Worm (Caenorhabditis elegans) whole organism, mixed stage, embryonic: Measurements from ENCODE around the gene fndc-1.
A peak's percentile ranks its signal among the peaks of the same experiment; 100 is the strongest.

Experiments
- flh-1 ChIP-seq: fragments of 200-800 bp; sonication (Bioruptor generic); optimal IDR thresholded peaks from 2 replicates; lab custom pipeline; 2018; ENCODE audit warnings: mild to moderate bottlenecking, missing genetic modification characterization, moderate library complexity, missing compliant biosample characterization
- lin-13 ChIP-seq: fragments of 150-350 bp; optimal IDR thresholded peaks from 2 replicates; lab custom pipeline; 2014; ENCODE audit warnings: missing biosample characterization, missing genetic modification characterization
- lsy-2 ChIP-seq: fragments of 150-350 bp; optimal IDR thresholded peaks from 2 replicates; lab custom pipeline; 2014; ENCODE audit warnings: missing biosample characterization, missing genetic modification characterization
- mep-1 ChIP-seq: fragments of 150-350 bp; optimal IDR thresholded peaks from 2 replicates; lab custom pipeline; 2017; ENCODE audit warnings: missing biosample characterization, missing genetic modification reagents, missing genetic modification characterization, inconsistent platforms
- snpc-4 ChIP-seq: fragments of 150-350 bp; optimal IDR thresholded peaks from 2 replicates; lab custom pipeline; 2014; ENCODE audit warnings: missing biosample characterization, missing genetic modification characterization
- tbx-8 ChIP-seq: fragments of 200-800 bp; sonication (Bioruptor generic); optimal IDR thresholded peaks from 2 replicates; lab custom pipeline; 2018; ENCODE audit warnings: mild to moderate bottlenecking, missing genetic modification characterization, moderate library complexity, missing compliant biosample characterization
- unc-39 ChIP-seq: fragments of 150-350 bp; optimal IDR thresholded peaks from 2 replicates; lab custom pipeline; 2014; ENCODE audit warnings: missing biosample characterization, missing genetic modification characterization
- unc-62 ChIP-seq: fragments of 150-350 bp; optimal IDR thresholded peaks from 2 replicates; lab custom pipeline; 2014; ENCODE audit warnings: missing biosample characterization, missing genetic modification reagents, missing genetic modification characterization
- zip-8 ChIP-seq: fragments of 150-350 bp; optimal IDR thresholded peaks from 2 replicates; lab custom pipeline; 2014; ENCODE audit warnings: missing biosample characterization, missing genetic modification characterization

ce11 chrII:11238869-11239647 is 1.9 kb upstream of the fndc-1 start, which contains the start of the genes rpn-9 and T06D8.9:
- TF ChIP-seq lin-13 (tag; lab: Kevin White, UChicago) (peak; percentile 69), unc-62 (GFP tag; lab: Kevin White, UChicago) (peak; percentile 59), tbx-8 (GFP tag; lab: Kevin White, UChicago) (no peak), mep-1 (tag; lab: Kevin White, UChicago) (peak; percentile 92), lsy-2 (tag; lab: Kevin White, UChicago) (peak; percentile 83), snpc-4 (tag; lab: Kevin White, UChicago) (no peak), zip-8 (tag; lab: Kevin White, UChicago) (no peak), flh-1 (no peak), unc-39 (tag; lab: Kevin White, UChicago) (no peak)
